Fruit fly (Drosophila melanogaster) whole organism, embryonic: ENCODE data around the gene CG11052.

Experiments used
- Adf1 ChIP-seq: fragments of 200-800 bp; sonication (Bioruptor generic); IDR thresholded peaks from 2 replicates; pipeline ENCODE4 v1.3.6; 2022; ENCODE audit warnings: missing biosample characterization, missing genetic modification characterization
- B-H2 ChIP-seq: fragments of 200-800 bp; sonication (Bioruptor generic); optimal IDR thresholded peaks from 2 replicates; lab custom pipeline; 2018; ENCODE audit warnings: missing biosample characterization, mild to moderate bottlenecking, missing genetic modification characterization
- CG11560 ChIP-seq: fragments of 200-800 bp; sonication (Bioruptor generic); IDR thresholded peaks from 3 replicates; pipeline ENCODE4 v1.3.6; 2022; ENCODE audit warnings: missing biosample characterization, missing genetic modification characterization
- CG13287 ChIP-seq: fragments of 200-800 bp; sonication (Bioruptor generic); IDR thresholded peaks from 2 replicates; pipeline ENCODE4 v1.3.6; 2022; ENCODE audit warnings: missing biosample characterization, missing genetic modification characterization; ENCODE audit not compliant: partially characterized antibody
- CG14014 ChIP-seq: fragments of 200-800 bp; sonication (Bioruptor generic); IDR thresholded peaks from 2 replicates; pipeline ENCODE4 v1.3.6; 2022; ENCODE audit warnings: missing biosample characterization, missing genetic modification characterization
- CG1529 ChIP-seq: fragments of 200-800 bp; sonication (Bioruptor generic); optimal IDR thresholded peaks from 3 replicates; lab custom pipeline; 2018; ENCODE audit warnings: missing biosample characterization, missing genetic modification characterization
- CG15696 ChIP-seq: fragments of 200-800 bp; sonication (Bioruptor generic); optimal IDR thresholded peaks from 2 replicates; lab custom pipeline; 2019; ENCODE audit warnings: missing biosample characterization, mild to moderate bottlenecking, missing genetic modification characterization, moderate library complexity
- CG17912 ChIP-seq: fragments of 200-800 bp; sonication (Bioruptor generic); optimal IDR thresholded peaks from 2 replicates; lab custom pipeline; 2018; ENCODE audit warnings: missing biosample characterization, mild to moderate bottlenecking, missing genetic modification characterization
- CG18262 ChIP-seq: fragments of 200-800 bp; optimal IDR thresholded peaks from 3 replicates; lab custom pipeline; 2019; ENCODE audit warnings: missing biosample characterization, mild to moderate bottlenecking, missing genetic modification characterization, moderate library complexity
- CG1832 ChIP-seq: fragments of 200-800 bp; sonication (Bioruptor generic); optimal IDR thresholded peaks from 2 replicates; lab custom pipeline; 2017; ENCODE audit warnings: missing biosample characterization, mild to moderate bottlenecking, missing genetic modification characterization, inconsistent platforms
- CG3163 ChIP-seq: fragments of 200-800 bp; sonication (Bioruptor generic); optimal IDR thresholded peaks from 3 replicates; lab custom pipeline; 2016; ENCODE audit warnings: missing biosample characterization, missing genetic modification characterization
- CG32532 ChIP-seq: fragments of 200-800 bp; sonication (Bioruptor generic); IDR thresholded peaks from 2 replicates; pipeline ENCODE4 v1.3.6; 2022; ENCODE audit warnings: missing biosample characterization, missing genetic modification characterization
- CG33557 ChIP-seq: fragments of 200-800 bp; sonication (Bioruptor generic); optimal IDR thresholded peaks from 2 replicates; lab custom pipeline; 2019; ENCODE audit warnings: missing biosample characterization, mild to moderate bottlenecking, missing genetic modification characterization, moderate library complexity
- CG6765 ChIP-seq: fragments of 200-800 bp; sonication (Bioruptor generic); optimal IDR thresholded peaks from 3 replicates; lab custom pipeline; 2017; ENCODE audit warnings: missing biosample characterization, mild to moderate bottlenecking, missing genetic modification characterization
- CG7556 ChIP-seq: fragments of 200-800 bp; sonication (Bioruptor generic); optimal IDR thresholded peaks from 2 replicates; lab custom pipeline; 2017; ENCODE audit warnings: missing biosample characterization, mild to moderate bottlenecking, missing genetic modification characterization
- CG8359 ChIP-seq: fragments of 200-800 bp; sonication (Bioruptor generic); optimal IDR thresholded peaks from 2 replicates; lab custom pipeline; 2017; ENCODE audit warnings: missing biosample characterization, mild to moderate bottlenecking, missing genetic modification characterization, borderline replicate concordance
- CoRest ChIP-seq: fragments of 200-800 bp; sonication (Bioruptor generic); optimal IDR thresholded peaks from 3 replicates; lab custom pipeline; 2018; ENCODE audit warnings: missing biosample characterization, mild to moderate bottlenecking, missing genetic modification characterization, moderate library complexity
- Deaf1 ChIP-seq: fragments of 200-800 bp; optimal IDR thresholded peaks from 3 replicates; lab custom pipeline; 2019; ENCODE audit warnings: missing biosample characterization, mild to moderate bottlenecking, missing genetic modification characterization, moderate library complexity
- Eip74EF ChIP-seq, 2 experiments: fragments of 200-800 bp in 1 of 2; fragments of >200 bp in 1 of 2; sonication (Bioruptor generic) in 1 of 2; optimal IDR thresholded peaks; 2 replicates each; lab custom pipeline; 2017 to 2019; ENCODE audit warnings: missing biosample characterization in 2 of 2, missing genetic modification characterization in 2 of 2, mild to moderate bottlenecking in 1 of 2, moderate library complexity in 1 of 2
- Jarid2 ChIP-seq: fragments of 200-800 bp; sonication (Bioruptor generic); optimal IDR thresholded peaks from 3 replicates; lab custom pipeline; 2017; ENCODE audit warnings: mild to moderate bottlenecking, missing biosample characterization, missing genetic modification reagents, missing genetic modification characterization
- Lhr ChIP-seq: fragments of 200-800 bp; sonication (Bioruptor generic); optimal IDR thresholded peaks from 3 replicates; lab custom pipeline; 2017; ENCODE audit warnings: mild to moderate bottlenecking, missing biosample characterization, missing genetic modification reagents, missing genetic modification characterization
- MBD-R2 ChIP-seq: fragments of 200-800 bp; sonication (Bioruptor generic); IDR thresholded peaks from 2 replicates; pipeline ENCODE4 v1.3.6; 2022; ENCODE audit warnings: missing biosample characterization, missing genetic modification characterization
- Mad ChIP-seq: fragments of 200-800 bp; sonication (Bioruptor generic); optimal IDR thresholded peaks from 2 replicates; lab custom pipeline; 2016; ENCODE audit warnings: missing biosample characterization, missing genetic modification characterization
- NFAT ChIP-seq: fragments of 200-800 bp; sonication (Bioruptor generic); IDR thresholded peaks from 2 replicates; pipeline ENCODE4 v1.3.6; 2022; ENCODE audit warnings: missing biosample characterization, missing genetic modification characterization
- Ptx1 ChIP-seq: fragments of 200-800 bp; sonication (Bioruptor generic); IDR thresholded peaks from 2 replicates; pipeline ENCODE4 v1.3.6; 2022; ENCODE audit warnings: missing biosample characterization, missing genetic modification characterization
- Trl ChIP-seq, 3 experiments: fragments of >200 bp in 2 of 3; fragments of 200-800 bp in 1 of 3; sonication (Bioruptor generic) in 1 of 3; optimal IDR thresholded peaks; 2 replicates in 1 of 3; 3 replicates in 2 of 3; lab custom pipeline; 2016 to 2017; ENCODE audit warnings: missing biosample characterization in 1 of 3, missing genetic modification characterization in 1 of 3
- ab ChIP-seq: fragments of 200-800 bp; sonication (Bioruptor generic); optimal IDR thresholded peaks from 2 replicates; lab custom pipeline; 2016; ENCODE audit warnings: missing biosample characterization, missing genetic modification characterization
- bsh ChIP-seq, 2 experiments: fragments of 200-800 bp; sonication (Bioruptor generic); optimal IDR thresholded peaks; 2 replicates each; lab custom pipeline; 2017 to 2018; ENCODE audit warnings: mild to moderate bottlenecking in 2 of 2, missing biosample characterization in 2 of 2, missing genetic modification characterization in 2 of 2, moderate library complexity in 1 of 2
- cg ChIP-seq: fragments of 200-800 bp; sonication (Bioruptor generic); optimal IDR thresholded peaks from 3 replicates; lab custom pipeline; 2019; ENCODE audit warnings: missing biosample characterization, mild to moderate bottlenecking, missing genetic modification characterization, moderate library complexity
- chinmo ChIP-seq: fragments of 200-800 bp; sonication (Bioruptor generic); IDR thresholded peaks from 4 replicates; pipeline ENCODE4 v1.3.6; 2022; ENCODE audit warnings: missing biosample characterization, missing genetic modification characterization; ENCODE audit not compliant: partially characterized antibody
- crp ChIP-seq, 2 experiments: fragments of 200-800 bp; sonication (Bioruptor generic); optimal IDR thresholded peaks; 2 replicates in 1 of 2; 3 replicates in 1 of 2; lab custom pipeline; 2017; ENCODE audit warnings: missing biosample characterization in 2 of 2, missing genetic modification characterization in 2 of 2, mild to moderate bottlenecking in 1 of 2, moderate library complexity in 1 of 2
- dati ChIP-seq: fragments of 200-800 bp; sonication (Bioruptor generic); IDR thresholded peaks from 2 replicates; pipeline ENCODE4 v1.3.6; 2022; ENCODE audit warnings: missing biosample characterization, missing genetic modification characterization
- dmrt11E ChIP-seq: fragments of 200-800 bp; sonication (Bioruptor generic); optimal IDR thresholded peaks from 3 replicates; lab custom pipeline; 2018; ENCODE audit warnings: missing biosample characterization, mild to moderate bottlenecking, missing genetic modification characterization, moderate library complexity
- exex ChIP-seq: fragments of 200-800 bp; sonication (Bioruptor generic); optimal IDR thresholded peaks from 4 replicates; lab custom pipeline; 2018; ENCODE audit warnings: missing biosample characterization, mild to moderate bottlenecking, missing genetic modification characterization, moderate library complexity
- gcm ChIP-seq: fragments of 200-800 bp; sonication (Bioruptor generic); optimal IDR thresholded peaks from 2 replicates; lab custom pipeline; 2019; ENCODE audit warnings: missing biosample characterization, mild to moderate bottlenecking, missing genetic modification characterization, moderate library complexity
- hbn ChIP-seq: fragments of 200-800 bp; sonication (Bioruptor generic); IDR thresholded peaks from 2 replicates; pipeline ENCODE4 v1.3.6; 2022; ENCODE audit warnings: missing biosample characterization, missing genetic modification characterization; ENCODE audit not compliant: partially characterized antibody
- kah ChIP-seq: fragments of 200-800 bp; sonication (Bioruptor generic); optimal IDR thresholded peaks from 2 replicates; lab custom pipeline; 2018; ENCODE audit warnings: missing biosample characterization, mild to moderate bottlenecking, missing genetic modification characterization
- lab ChIP-seq: fragments of 200-800 bp; sonication (Bioruptor generic); optimal IDR thresholded peaks from 3 replicates; lab custom pipeline; 2017; ENCODE audit warnings: missing biosample characterization, missing genetic modification characterization, mild to moderate bottlenecking, moderate library complexity, missing genetic modification reagents
- mirr ChIP-seq: fragments of 200-800 bp; sonication (Bioruptor generic); optimal IDR thresholded peaks from 3 replicates; lab custom pipeline; 2018; ENCODE audit warnings: missing biosample characterization, mild to moderate bottlenecking, missing genetic modification characterization
- nom ChIP-seq: fragments of 200-800 bp; sonication (Bioruptor generic); optimal IDR thresholded peaks from 2 replicates; lab custom pipeline; 2017; ENCODE audit warnings: missing biosample characterization, missing genetic modification characterization, mild to moderate bottlenecking, moderate library complexity, missing genetic modification reagents
- salm ChIP-seq: fragments of 200-800 bp; sonication (Bioruptor generic); optimal IDR thresholded peaks from 2 replicates; lab custom pipeline; 2018; ENCODE audit warnings: missing biosample characterization, mild to moderate bottlenecking, missing genetic modification characterization
- scrt ChIP-seq: fragments of 200-800 bp; sonication (Bioruptor generic); optimal IDR thresholded peaks from 2 replicates; lab custom pipeline; 2018; ENCODE audit warnings: missing biosample characterization, mild to moderate bottlenecking, missing genetic modification characterization, moderate library complexity
- sens ChIP-seq: fragments of 200-800 bp; sonication (Bioruptor generic); peaks from one replicate; lab custom pipeline; 2016; ENCODE audit warnings: missing biosample characterization, missing genetic modification characterization
- slbo ChIP-seq: fragments of 200-800 bp; sonication (Bioruptor generic); IDR thresholded peaks from 2 replicates; pipeline ENCODE4 v1.3.6; 2022; ENCODE audit warnings: missing biosample characterization, missing genetic modification characterization
- so ChIP-seq: fragments of 200-800 bp; sonication (Bioruptor generic); IDR thresholded peaks from 3 replicates; pipeline ENCODE4 v1.3.6; 2022; ENCODE audit warnings: missing biosample characterization, missing genetic modification characterization
- vvl ChIP-seq: fragments of 200-800 bp; sonication (Bioruptor generic); IDR thresholded peaks from 2 replicates; pipeline ENCODE4 v1.3.6; 2022; ENCODE audit warnings: missing biosample characterization, missing genetic modification characterization

The CG11052 gene

dm6 chr3R:7995722-7996121 lies 13.4 kb downstream of the CG11052 start, which contains the start of gene Elovl7 (continued):
- TF ChIP-seq Trl (optimal IDR thresholded peaks at IDR 0.05; lab: Kevin White, UChicago): peak in 1 of 2 experiments; percentile 24
- no peak for TF ChIP-seq Trl (GFP tag; optimal IDR thresholded peaks at IDR 0.05; lab: Kevin White, UChicago)
- TF ChIP-seq Eip74EF (GFP tag; optimal IDR thresholded peaks at IDR 0.05; lab: Kevin White, UChicago): peak in 1 of 2 experiments; percentile 17
- TF ChIP-seq CoRest: no peak
- TF ChIP-seq slbo (GFP tag; lab: Robert Waterston, UW): peak; percentile 23; the same call in 1 of the 2 replicates
- TF ChIP-seq CG8359 (GFP tag; lab: Kevin White, UChicago): peak; percentile 74
- peak; percentile 37; the same call in 1 of the 2 replicates for TF ChIP-seq CG13287 (GFP tag; lab: Robert Waterston, UW)
- no peak for TF ChIP-seq CG33557 (GFP tag; lab: Kevin White, UChicago)
- peak; percentile 18; the same call in 1 of the 2 replicates for TF ChIP-seq vvl (GFP tag; lab: Robert Waterston, UW)
- no peak for TF ChIP-seq CG14014 (GFP tag; lab: Robert Waterston, UW)
- TF ChIP-seq Deaf1: peak; percentile 95
- peak; percentile 93 for TF ChIP-seq Adf1 (GFP tag; lab: Robert Waterston, UW)
- TF ChIP-seq nom (GFP tag; lab: Kevin White, UChicago): peak; percentile 21
- TF ChIP-seq cg: no peak
- TF ChIP-seq so (GFP tag; lab: Robert Waterston, UW): peak; percentile 58; the same call in 1 of the 3 replicates
- peak; percentile 65 for TF ChIP-seq kah (GFP tag; lab: Kevin White, UChicago)
- TF ChIP-seq Jarid2 (GFP tag; lab: Kevin White, UChicago): peak; percentile 32
- 0 out of 2 replicates have a peak, but pooled peaks have one; percentile 12 for TF ChIP-seq CG32532
- TF ChIP-seq CG1832 (GFP tag; lab: Kevin White, UChicago): peak; percentile 22
- TF ChIP-seq lab (GFP tag; lab: Kevin White, UChicago): peak; percentile 18
- 0 out of 2 replicates have a peak, but pooled peaks have one; percentile 14 for TF ChIP-seq NFAT (GFP tag; lab: Robert Waterston, UW)

dm6 chr3R:7994629-7995028 lies 14.5 kb downstream of the CG11052 start:
- TF ChIP-seq so (GFP tag; lab: Robert Waterston, UW): no peak
- 0 out of 2 replicates have a peak, but pooled peaks have one; percentile 6 for TF ChIP-seq Ptx1 (GFP tag; lab: Robert Waterston, UW)
- TF ChIP-seq, all 482 proteins: peak for 1

- TF ChIP-seq Mad (GFP tag; lab: Kevin White, UChicago) (no peak), CG6765 (no peak), gcm (GFP tag; lab: Kevin White, UChicago) (no peak), hbn (GFP tag; lab: Robert Waterston, UW) (no peak), bsh (GFP tag; optimal IDR thresholded peaks at IDR 0.05; lab: Kevin White, UChicago) (no peak), CG1529 (GFP tag; lab: Kevin White, UChicago) (no peak), crp (GFP tag; optimal IDR thresholded peaks at IDR 0.05; lab: Kevin White, UChicago) (peak in 1 of 2 experiments; percentile 39), dati (GFP tag; lab: Robert Waterston, UW) (no peak), CG3163 (GFP tag; lab: Kevin White, UChicago) (peak; percentile 80), B-H2 (GFP tag; lab: Kevin White, UChicago) (no peak), MBD-R2 (GFP tag; lab: Robert Waterston, UW) (no peak), CG17912 (GFP tag; lab: Kevin White, UChicago) (no peak), cg (peak; percentile 75), mirr (GFP tag; lab: Kevin White, UChicago) (peak; percentile 18), salm (tag; lab: Kevin White, UChicago) (no peak), chinmo (GFP tag; lab: Robert Waterston, UW) (peak; percentile 85; the same call in 1 of the 4 replicates), Lhr (GFP tag; lab: Kevin White, UChicago) (no peak), scrt (GFP tag; lab: Kevin White, UChicago) (no peak), CG18262 (tag; lab: Kevin White, UChicago) (no peak), CG7556 (no peak), ab (GFP tag; lab: Kevin White, UChicago) (no peak), sens (GFP tag; lab: Kevin White, UChicago) (peak; percentile 68), exex (tag; lab: Kevin White, UChicago) (peak; percentile 25), CG11560 (no peak), CG15696 (tag; lab: Kevin White, UChicago) (no peak), dmrt11E (tag; lab: Kevin White, UChicago) (no peak)
Measured at dm6 chr3R:7993506-7993905, 15.6 kb downstream of the CG11052 start.
